Worm (Caenorhabditis elegans): Measurements from ENCODE around the gene str-18.
"Not testable (repeated sequence)": the region's sequence is repeated elsewhere in the genome, so short reads cannot be mapped to it uniquely, and the experiment has no call there.

- TF ChIP-seq unc-130 (GFP tag; optimal IDR thresholded peaks at IDR 0.05); ztf-18 (tag; optimal IDR thresholded peaks at IDR 0.05); nfya-1 (tag; optimal IDR thresholded peaks at IDR 0.05; ENCODE audit: borderline replicate concordance, insufficient read depth); hlh-12 (tag; optimal IDR thresholded peaks at IDR 0.05); nhr-90 (tag; optimal IDR thresholded peaks at IDR 0.05); attf-5 (GFP tag; optimal IDR thresholded peaks at IDR 0.05); egl-44 (GFP tag; IDR thresholded peaks at IDR 0.05); die-1 (tag; optimal IDR thresholded peaks at IDR 0.05); gei-17 (GFP tag; optimal IDR thresholded peaks at IDR 0.05); akir-1 (GFP tag; optimal IDR thresholded peaks at IDR 0.05); ceh-100 (GFP tag; IDR thresholded peaks at IDR 0.05); repo-1 (tag; optimal IDR thresholded peaks at IDR 0.05); snpc-1.3 (tag; optimal IDR thresholded peaks at IDR 0.05; ENCODE audit: insufficient read depth); mes-4 (tag; optimal IDR thresholded peaks at IDR 0.05): not testable (repeated sequence)
Measured at ce11 chrV:15748343-15748742, 6.6 kb upstream of the str-18 start, which contains the start of gene T23D5.8.
